Worm (Caenorhabditis elegans) whole organism, mixed stage, embryonic: Measurements from ENCODE around the gene T02G5.15.
"Not testable (repeated sequence)": the region's sequence is repeated elsewhere in the genome, so short reads cannot be mapped to it uniquely, and the experiment has no call there.

ENCODE experiments used
- M03D4.4 ChIP-seq: sonication (generic microtip); optimal IDR thresholded peaks from 2 replicates; lab custom pipeline; 2017; ENCODE audit warnings: mild to moderate bottlenecking, missing genetic modification characterization, missing compliant biosample characterization
- bed-3 ChIP-seq: fragments of 200-800 bp; sonication (Bioruptor generic); optimal IDR thresholded peaks from 3 replicates; lab custom pipeline; 2018; ENCODE audit warnings: mild to moderate bottlenecking, missing genetic modification characterization, moderate library complexity, missing compliant biosample characterization
- blmp-1 ChIP-seq: fragments of 150-350 bp; optimal IDR thresholded peaks from 2 replicates; lab custom pipeline; 2014; ENCODE audit warnings: missing biosample characterization, missing genetic modification characterization
- ceh-39 ChIP-seq: fragments of 150-350 bp; optimal IDR thresholded peaks from 2 replicates; lab custom pipeline; 2014; ENCODE audit warnings: missing biosample characterization, missing genetic modification characterization
- ceh-83 ChIP-seq: fragments of 200-800 bp; sonication (Bioruptor generic); optimal IDR thresholded peaks from 2 replicates; lab custom pipeline; 2018; ENCODE audit warnings: mild to moderate bottlenecking, missing genetic modification characterization, missing compliant biosample characterization
- ces-1 ChIP-seq: fragments of 150-350 bp; optimal IDR thresholded peaks from 2 replicates; lab custom pipeline; 2014; ENCODE audit warnings: missing biosample characterization, missing genetic modification reagents, missing genetic modification characterization
- cnd-1 ChIP-seq: fragments of 200-800 bp; sonication (Bioruptor generic); optimal IDR thresholded peaks from 2 replicates; lab custom pipeline; 2018; ENCODE audit warnings: mild to moderate bottlenecking, missing genetic modification characterization, missing compliant biosample characterization
- drap-1 ChIP-seq: fragments of 200-800 bp; sonication (Bioruptor generic); optimal IDR thresholded peaks from 3 replicates; lab custom pipeline; 2018; ENCODE audit warnings: mild to moderate bottlenecking, missing genetic modification characterization, missing compliant biosample characterization
- elt-1 ChIP-seq: sonication (generic microtip); optimal IDR thresholded peaks from 2 replicates; lab custom pipeline; 2017; ENCODE audit warnings: missing genetic modification characterization, mild to moderate bottlenecking, missing compliant biosample characterization, antibody characterized with exemption, moderate library complexity, borderline replicate concordance; ENCODE audit not compliant: insufficient read depth
- elt-3 ChIP-seq: fragments of 150-350 bp; optimal IDR thresholded peaks from 2 replicates; lab custom pipeline; 2014; ENCODE audit warnings: missing biosample characterization, missing genetic modification characterization
- flh-1 ChIP-seq: fragments of 200-800 bp; sonication (Bioruptor generic); optimal IDR thresholded peaks from 2 replicates; lab custom pipeline; 2018; ENCODE audit warnings: mild to moderate bottlenecking, missing genetic modification characterization, moderate library complexity, missing compliant biosample characterization
- ham-2 ChIP-seq: fragments of 200-800 bp; sonication (Bioruptor generic); optimal IDR thresholded peaks from 2 replicates; lab custom pipeline; 2018; ENCODE audit warnings: mild to moderate bottlenecking, missing genetic modification characterization, missing compliant biosample characterization
- hlh-1 ChIP-seq: fragments of 150-350 bp; optimal IDR thresholded peaks from 2 replicates; lab custom pipeline; 2014; ENCODE audit warnings: missing biosample characterization, missing genetic modification reagents, missing genetic modification characterization
- lin-13 ChIP-seq: fragments of 150-350 bp; optimal IDR thresholded peaks from 2 replicates; lab custom pipeline; 2014; ENCODE audit warnings: missing biosample characterization, missing genetic modification characterization
- lin-32 ChIP-seq: fragments of 200-800 bp; sonication (Bioruptor generic); optimal IDR thresholded peaks from 2 replicates; lab custom pipeline; 2018; ENCODE audit warnings: mild to moderate bottlenecking, missing genetic modification characterization, missing compliant biosample characterization
- lsy-2 ChIP-seq: fragments of 150-350 bp; optimal IDR thresholded peaks from 2 replicates; lab custom pipeline; 2014; ENCODE audit warnings: missing biosample characterization, missing genetic modification characterization
- mab-5 ChIP-seq: fragments of 150-350 bp; optimal IDR thresholded peaks from 2 replicates; lab custom pipeline; 2014; ENCODE audit warnings: missing biosample characterization, missing genetic modification characterization
- mep-1 ChIP-seq: fragments of 150-350 bp; optimal IDR thresholded peaks from 2 replicates; lab custom pipeline; 2017; ENCODE audit warnings: missing biosample characterization, missing genetic modification reagents, missing genetic modification characterization, inconsistent platforms
- mls-2 ChIP-seq: sonication (generic microtip); optimal IDR thresholded peaks from 2 replicates; lab custom pipeline; 2016; ENCODE audit warnings: mild to moderate bottlenecking, missing genetic modification characterization, moderate library complexity, missing compliant biosample characterization
- nhr-12 ChIP-seq: fragments of 150-350 bp; optimal IDR thresholded peaks from 2 replicates; lab custom pipeline; 2014; ENCODE audit warnings: missing biosample characterization, missing genetic modification characterization
- nhr-2 ChIP-seq: fragments of 150-350 bp; optimal IDR thresholded peaks from 2 replicates; lab custom pipeline; 2014; ENCODE audit warnings: missing biosample characterization, missing genetic modification characterization
- nhr-237 ChIP-seq: fragments of 150-350 bp; optimal IDR thresholded peaks from 2 replicates; lab custom pipeline; 2014; ENCODE audit warnings: missing biosample characterization, missing genetic modification characterization
- nhr-28 ChIP-seq: fragments of 150-350 bp; optimal IDR thresholded peaks from 2 replicates; lab custom pipeline; 2014; ENCODE audit warnings: missing biosample characterization, missing genetic modification characterization
- nhr-76 ChIP-seq: sonication (generic microtip); optimal IDR thresholded peaks from 2 replicates; lab custom pipeline; 2017; ENCODE audit warnings: missing biosample characterization, missing genetic modification characterization
- pha-4 ChIP-seq: fragments of 150-350 bp; optimal IDR thresholded peaks from 2 replicates; lab custom pipeline; 2018; ENCODE audit warnings: missing biosample characterization, missing genetic modification reagents, missing genetic modification characterization
- sem-2 ChIP-seq: fragments of 200-800 bp; sonication (Bioruptor generic); optimal IDR thresholded peaks from 2 replicates; lab custom pipeline; 2018; ENCODE audit warnings: mild to moderate bottlenecking, missing genetic modification characterization, missing compliant biosample characterization
- snpc-4 ChIP-seq: fragments of 150-350 bp; optimal IDR thresholded peaks from 2 replicates; lab custom pipeline; 2014; ENCODE audit warnings: missing biosample characterization, missing genetic modification characterization
- sptf-1 ChIP-seq: sonication (generic microtip); optimal IDR thresholded peaks from 2 replicates; lab custom pipeline; 2017; ENCODE audit warnings: mild to moderate bottlenecking, missing genetic modification characterization, moderate library complexity, missing compliant biosample characterization
- tbx-8 ChIP-seq: fragments of 200-800 bp; sonication (Bioruptor generic); optimal IDR thresholded peaks from 2 replicates; lab custom pipeline; 2018; ENCODE audit warnings: mild to moderate bottlenecking, missing genetic modification characterization, moderate library complexity, missing compliant biosample characterization
- unc-120 ChIP-seq: sonication (generic microtip); optimal IDR thresholded peaks from 2 replicates; lab custom pipeline; 2017; ENCODE audit warnings: missing genetic modification characterization, missing compliant biosample characterization; ENCODE audit not compliant: poor library complexity, severe bottlenecking
- unc-39 ChIP-seq: fragments of 150-350 bp; optimal IDR thresholded peaks from 2 replicates; lab custom pipeline; 2014; ENCODE audit warnings: missing biosample characterization, missing genetic modification characterization
- unc-62 ChIP-seq: fragments of 150-350 bp; optimal IDR thresholded peaks from 2 replicates; lab custom pipeline; 2014; ENCODE audit warnings: missing biosample characterization, missing genetic modification reagents, missing genetic modification characterization
- ztf-11 ChIP-seq: fragments of 150-350 bp; optimal IDR thresholded peaks from 2 replicates; lab custom pipeline; 2014; ENCODE audit warnings: missing biosample characterization, missing genetic modification characterization

T02G5.15 gene

DNA sequence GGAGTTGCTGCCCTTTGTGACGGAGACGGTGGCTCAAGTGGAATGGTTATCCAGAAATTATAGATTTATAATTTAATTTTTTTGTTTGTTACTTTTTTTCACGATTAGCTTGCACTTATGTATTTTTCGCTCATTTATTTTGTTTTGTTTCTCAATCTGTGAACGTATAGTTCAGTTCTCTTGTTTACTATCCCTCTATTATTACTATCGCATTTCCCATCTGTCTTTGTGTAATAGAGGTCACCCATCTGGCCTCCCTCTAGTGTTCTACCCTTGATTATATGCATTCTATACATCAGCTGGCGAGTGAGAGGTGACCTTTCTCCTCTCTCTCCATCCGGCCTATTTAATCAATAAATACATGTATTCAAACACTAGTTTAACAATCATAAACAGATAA, at the start of gene T02G5.15, which contains the start of gene T02G5.14:
T02G5.15 (plus strand) TSS at position 301 of the 400 bp plus-strand sequence.
T02G5.14 (plus strand) TSS at position 301 of the 400 bp plus-strand sequence.
- TF ChIP-seq lin-32 (GFP tag; lab: Kevin White, UChicago); flh-1 (GFP tag; lab: Kevin White, UChicago); lin-13 (tag; lab: Kevin White, UChicago): not testable (repeated sequence)
- TF ChIP-seq, all 35 proteins: peak for 0; not testable (repeated sequence) for 35

DNA sequence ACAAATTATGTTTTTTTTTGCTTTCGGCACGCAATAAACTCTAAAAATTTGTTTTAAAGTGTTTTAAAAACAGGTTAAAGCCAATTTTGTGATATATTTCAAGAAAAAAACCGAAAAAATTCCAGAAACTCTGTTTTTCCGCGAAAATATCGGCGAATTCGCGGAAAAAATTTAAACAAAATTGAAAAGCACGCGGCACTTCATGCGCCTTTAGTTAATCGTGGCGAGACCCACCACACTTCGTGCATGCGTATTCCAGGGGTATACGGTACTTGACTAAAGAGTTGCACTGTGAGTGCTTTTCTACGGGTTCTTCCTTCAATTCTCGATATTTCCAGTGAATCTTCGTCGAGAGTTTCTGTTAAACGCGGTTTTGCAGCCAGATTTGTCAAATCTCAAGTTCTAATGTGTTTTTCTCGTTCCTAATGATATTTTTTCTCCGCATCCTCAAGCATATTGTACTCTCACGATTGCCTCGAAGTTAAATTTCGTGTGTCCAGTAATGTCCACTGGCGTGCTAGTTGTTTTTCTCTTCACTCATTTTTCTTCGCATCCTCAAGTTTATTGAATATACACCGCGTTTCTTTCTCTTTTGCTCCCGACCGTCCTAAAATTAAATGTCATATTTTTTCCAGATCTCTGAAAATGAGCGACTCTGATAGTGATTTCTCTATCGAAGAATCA, 46.3 kb upstream of the T02G5.15 start, which contains the start of gene cin-4:
cin-4 (plus strand) TSS at position 634 of the 684 bp plus-strand sequence.
- TF ChIP-seq drap-1 (GFP tag; lab: Kevin White, UChicago) (no peak), ztf-11 (tag; lab: Kevin White, UChicago) (no peak), flh-1 (GFP tag; lab: Kevin White, UChicago) (no peak), cnd-1 (no peak), unc-120 (no peak), unc-39 (tag; lab: Kevin White, UChicago) (no peak), elt-3 (no peak), lsy-2 (tag; lab: Kevin White, UChicago) (no peak), bed-3 (no peak)

- no peak for TF ChIP-seq nhr-237 (tag; lab: Kevin White, UChicago)
- no peak for TF ChIP-seq nhr-2 (tag; lab: Kevin White, UChicago)
- TF ChIP-seq mls-2 (tag; lab: Kevin White, UChicago) = no peak
- TF ChIP-seq pha-4 (tag; lab: Kevin White, UChicago) = no peak
- no peak for TF ChIP-seq elt-1 (tag; lab: Kevin White, UChicago)
- TF ChIP-seq lin-32 (GFP tag; lab: Kevin White, UChicago) = no peak
- TF ChIP-seq lin-13 (tag; lab: Kevin White, UChicago) = no peak
- no peak for TF ChIP-seq ztf-11 (tag; lab: Kevin White, UChicago)
- no peak for TF ChIP-seq nhr-12
- no peak for TF ChIP-seq M03D4.4
- TF ChIP-seq unc-120 = no peak
- TF ChIP-seq sem-2 (GFP tag; lab: Kevin White, UChicago) = no peak
- no peak for TF ChIP-seq snpc-4 (tag; lab: Kevin White, UChicago)
These were observed 34.7 kb upstream of the T02G5.15 start for ce11 chrII:7049470-7049869.

ce11 chrII:7050021-7050722, 33.9 kb upstream of the T02G5.15 start, which contains the start of the genes tcer-1 and ZK1127.5:
TSS of gene tcer-1 (minus strand) at chrII:7050071.
TSS of gene ZK1127.5 (plus strand) at chrII:7050672.
- no peak for TF ChIP-seq tbx-8 (GFP tag; lab: Kevin White, UChicago)
- TF ChIP-seq nhr-28 (tag; lab: Kevin White, UChicago) = no peak
- TF ChIP-seq sptf-1 (tag; lab: Kevin White, UChicago) = no peak
- TF ChIP-seq lin-13 (tag; lab: Kevin White, UChicago) = peak; percentile 29
- TF ChIP-seq pha-4 (tag; lab: Kevin White, UChicago) = peak; percentile 14
- TF ChIP-seq blmp-1 (tag; lab: Kevin White, UChicago) = no peak
- TF ChIP-seq nhr-237 (tag; lab: Kevin White, UChicago) = peak; percentile 54
- TF ChIP-seq lin-32 (GFP tag; lab: Kevin White, UChicago) = no peak
- TF ChIP-seq nhr-2 (tag; lab: Kevin White, UChicago) = no peak
- TF ChIP-seq elt-3 = no peak
- no peak for TF ChIP-seq drap-1 (GFP tag; lab: Kevin White, UChicago)
- TF ChIP-seq mls-2 (tag; lab: Kevin White, UChicago) = no peak
- no peak for TF ChIP-seq hlh-1
- peak; percentile 45 for TF ChIP-seq ceh-39 (tag; lab: Kevin White, UChicago)
- peak; percentile 75 for TF ChIP-seq mep-1
- TF ChIP-seq ceh-83 (GFP tag; lab: Kevin White, UChicago) = no peak
- TF ChIP-seq M03D4.4 = no peak
- peak; percentile 68 for TF ChIP-seq lsy-2 (tag; lab: Kevin White, UChicago)
- TF ChIP-seq ces-1 (GFP tag; lab: Kevin White, UChicago) = no peak
- TF ChIP-seq ham-2 (GFP tag; lab: Kevin White, UChicago) = no peak
- TF ChIP-seq mab-5 = no peak
- no peak for TF ChIP-seq nhr-12
- no peak for TF ChIP-seq unc-39 (tag; lab: Kevin White, UChicago)
- no peak for TF ChIP-seq unc-120
- TF ChIP-seq flh-1 (GFP tag; lab: Kevin White, UChicago) = no peak
- no peak for TF ChIP-seq cnd-1
- no peak for TF ChIP-seq unc-62 (GFP tag; lab: Kevin White, UChicago)
- TF ChIP-seq nhr-76 (tag; lab: Kevin White, UChicago) = no peak
